Worm (Caenorhabditis elegans) whole organism, L1 larva: ENCODE measurements around the gene F29A7.4.

Experiments used
- fos-1 ChIP-seq: fragments of 150-350 bp; optimal IDR thresholded peaks from 2 replicates; lab custom pipeline; 2014; ENCODE audit warnings: missing biosample characterization, missing genetic modification characterization
- lin-13 ChIP-seq: fragments of 150-350 bp; optimal IDR thresholded peaks from 2 replicates; lab custom pipeline; 2014; ENCODE audit warnings: missing biosample characterization, missing genetic modification reagents, missing genetic modification characterization
- lsy-2 ChIP-seq, 2 experiments: fragments of 150-350 bp; optimal IDR thresholded peaks; 2 replicates each; lab custom pipeline; 2014; ENCODE audit warnings: missing biosample characterization in 2 of 2, missing genetic modification characterization in 2 of 2
- mdl-1 ChIP-seq, 2 experiments: fragments of 150-350 bp; optimal IDR thresholded peaks; 2 replicates each; lab custom pipeline; 2014 to 2017; ENCODE audit warnings: missing biosample characterization in 2 of 2, missing genetic modification characterization in 2 of 2, inconsistent platforms in 1 of 2
- nhr-237 ChIP-seq: fragments of 150-350 bp; optimal IDR thresholded peaks from 2 replicates; lab custom pipeline; 2014; ENCODE audit warnings: missing biosample characterization, missing genetic modification characterization
- nhr-28 ChIP-seq: fragments of 150-350 bp; optimal IDR thresholded peaks from 2 replicates; lab custom pipeline; 2014; ENCODE audit warnings: missing biosample characterization, missing genetic modification characterization
- rnt-1 ChIP-seq: sonication (generic microtip); optimal IDR thresholded peaks from 2 replicates; lab custom pipeline; 2016; ENCODE audit warnings: mild to moderate bottlenecking, missing genetic modification characterization, moderate library complexity, missing compliant biosample characterization
- snpc-4 ChIP-seq: fragments of 150-350 bp; optimal IDR thresholded peaks from 2 replicates; lab custom pipeline; 2014; ENCODE audit warnings: missing biosample characterization, missing genetic modification characterization
- tbx-2 ChIP-seq: sonication (generic microtip); optimal IDR thresholded peaks from 2 replicates; lab custom pipeline; 2016; ENCODE audit warnings: missing genetic modification characterization, missing compliant biosample characterization
- unc-130 ChIP-seq: fragments of 150-350 bp; optimal IDR thresholded peaks from 2 replicates; lab custom pipeline; 2017; ENCODE audit warnings: missing biosample characterization, missing genetic modification characterization, inconsistent platforms
- ztf-11 ChIP-seq, 2 experiments: sonication (generic microtip); optimal IDR thresholded peaks; 2 replicates each; lab custom pipeline; 2016 to 2017; ENCODE audit warnings: missing genetic modification characterization in 2 of 2, missing biosample characterization in 1 of 2, missing compliant biosample characterization in 1 of 2

DNA sequence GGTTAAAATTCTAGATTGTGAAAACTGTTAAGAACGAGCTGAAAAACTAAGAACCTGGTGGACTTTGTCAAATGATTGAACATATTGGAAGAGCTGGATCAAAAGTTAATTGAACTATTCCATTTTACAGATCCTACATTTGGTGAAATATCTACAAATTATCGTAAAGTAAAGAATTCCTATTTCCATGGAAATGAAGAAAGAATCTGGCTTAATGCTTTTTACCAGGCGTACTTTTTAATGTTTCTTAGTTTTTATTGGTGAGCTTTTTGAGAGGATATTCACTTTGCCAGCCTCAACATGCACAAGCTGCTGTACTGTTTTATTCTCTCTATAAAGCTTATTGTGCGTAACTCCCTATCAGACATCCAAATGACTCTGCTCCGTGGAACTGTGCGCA lies 28.0 kb downstream of the F29A7.4 start, which contains the start of gene F08D12.4:
- no peak for TF ChIP-seq mdl-1 (tag; optimal IDR thresholded peaks at IDR 0.05; lab: Kevin White, UChicago)
- no peak for TF ChIP-seq nhr-237
- no peak for TF ChIP-seq fos-1 (tag; lab: Kevin White, UChicago)
- no peak for TF ChIP-seq lsy-2 (tag; optimal IDR thresholded peaks at IDR 0.05; lab: Kevin White, UChicago)
- no peak for TF ChIP-seq ztf-11 (tag; optimal IDR thresholded peaks at IDR 0.05; lab: Kevin White, UChicago)
- TF ChIP-seq lin-13 (GFP tag; lab: Kevin White, UChicago): no peak
- TF ChIP-seq snpc-4 (tag; lab: Kevin White, UChicago): no peak
- no peak for TF ChIP-seq unc-130 (tag; lab: Kevin White, UChicago)
- no peak for TF ChIP-seq nhr-28
- no peak for TF ChIP-seq rnt-1 (tag; lab: Kevin White, UChicago)
- TF ChIP-seq tbx-2 (tag; lab: Kevin White, UChicago): no peak
